Fruit fly (Drosophila melanogaster): ENCODE data around the gene Hsp83.

- TF ChIP-seq h (GFP tag; optimal IDR thresholded peaks at IDR 0.05) (peak; percentile 9), dsf (GFP tag; optimal IDR thresholded peaks at IDR 0.05; ENCODE audit: borderline replicate concordance) (no peak), rgr (GFP tag; optimal IDR thresholded peaks at IDR 0.05) (no peak), pan (optimal IDR thresholded peaks at IDR 0.05) (no peak), usp (GFP tag; optimal IDR thresholded peaks at IDR 0.05) (no peak), br (GFP tag; optimal IDR thresholded peaks at IDR 0.05) (no peak), CrebA (GFP tag; optimal IDR thresholded peaks at IDR 0.05; ENCODE audit: borderline replicate concordance) (no peak), OdsH (GFP tag; optimal IDR thresholded peaks at IDR 0.05) (no peak), Dfd (GFP tag; optimal IDR thresholded peaks at IDR 0.05) (no peak), fru (GFP tag; optimal IDR thresholded peaks at IDR 0.05) (no peak), N (GFP tag; optimal IDR thresholded peaks at IDR 0.05) (no peak), GATAd (GFP tag; optimal IDR thresholded peaks at IDR 0.05) (no peak), foxo (GFP tag; optimal IDR thresholded peaks at IDR 0.05) (no peak), jim (GFP tag; optimal IDR thresholded peaks at IDR 0.05) (no peak)
Observed at dm6 chr3L:3149060-3149872, 43.5 kb upstream of the Hsp83 start.
